Worm (Caenorhabditis elegans) whole organism, L4 larva: ENCODE results near the gene C47A10.16.

ENCODE experiments used
- F10B5.3 ChIP-seq: sonication (generic microtip); optimal IDR thresholded peaks from 2 replicates; lab custom pipeline; 2016; ENCODE audit warnings: mild to moderate bottlenecking, missing genetic modification characterization, missing compliant biosample characterization
- F49E8.2 ChIP-seq: sonication (generic microtip); optimal IDR thresholded peaks from 2 replicates; lab custom pipeline; 2016; ENCODE audit warnings: missing compliant biosample characterization, mild to moderate bottlenecking, missing genetic modification characterization, borderline replicate concordance
- Y105C5A.15 ChIP-seq: fragments of 200-800 bp; sonication (Bioruptor generic); IDR thresholded peaks from 2 replicates; pipeline ENCODE4 v1.3.6; 2022; ENCODE audit warnings: missing genetic modification characterization, missing compliant biosample characterization
- ZK546.5 ChIP-seq, 2 experiments: sonication (generic microtip); optimal IDR thresholded peaks; 2 replicates each; lab custom pipeline; 2017; ENCODE audit warnings: missing biosample characterization in 2 of 2, missing genetic modification characterization in 2 of 2
- aha-1 ChIP-seq: fragments of 150-350 bp; peaks from one replicate; lab custom pipeline; 2014; ENCODE audit warnings: missing biosample characterization, missing genetic modification characterization
- aly-2 ChIP-seq: sonication (generic microtip); optimal IDR thresholded peaks from 2 replicates; lab custom pipeline; 2018; ENCODE audit warnings: missing biosample characterization, missing genetic modification characterization
- attf-4 ChIP-seq: sonication (generic microtip); optimal IDR thresholded peaks from 3 replicates; lab custom pipeline; 2017; ENCODE audit warnings: missing biosample characterization, missing genetic modification characterization
- ceh-44 ChIP-seq: fragments of 200-800 bp; sonication (Bioruptor generic); IDR thresholded peaks from 2 replicates; pipeline ENCODE4 v1.3.6; 2022; ENCODE audit warnings: missing genetic modification reagents, missing genetic modification characterization, missing compliant biosample characterization
- ceh-62 ChIP-seq: sonication (generic microtip); optimal IDR thresholded peaks from 2 replicates; lab custom pipeline; 2017; ENCODE audit warnings: missing biosample characterization, missing genetic modification characterization
- ces-1 ChIP-seq: fragments of 150-350 bp; sonication (generic microtip); optimal IDR thresholded peaks from 4 replicates; lab custom pipeline; 2014; ENCODE audit warnings: missing biosample characterization, missing genetic modification reagents, missing genetic modification characterization
- cey-2 ChIP-seq: sonication (generic microtip); optimal IDR thresholded peaks from 3 replicates; lab custom pipeline; 2017; ENCODE audit warnings: missing genetic modification characterization, mild to moderate bottlenecking, missing compliant biosample characterization, antibody characterized with exemption, borderline replicate concordance; ENCODE audit not compliant: insufficient read depth
- daf-12 ChIP-seq: fragments of 150-350 bp; optimal IDR thresholded peaks from 2 replicates; lab custom pipeline; 2014; ENCODE audit warnings: missing biosample characterization, missing genetic modification reagents, missing genetic modification characterization
- daf-16 ChIP-seq, 3 experiments: sonication (generic microtip); optimal IDR thresholded peaks; 2 replicates each; lab custom pipeline; 2016 to 2017; ENCODE audit warnings: missing genetic modification characterization in 3 of 3, missing genetic modification reagents in 3 of 3, mild to moderate bottlenecking in 2 of 3, missing compliant biosample characterization in 2 of 3, missing biosample characterization in 1 of 3, moderate library complexity in 1 of 3
- dmd-6 ChIP-seq: fragments of 200-800 bp; sonication (Bioruptor generic); IDR thresholded peaks from 2 replicates; pipeline ENCODE4 v1.3.6; 2022; ENCODE audit warnings: missing genetic modification reagents, missing genetic modification characterization, missing compliant biosample characterization
- dmd-8 ChIP-seq: fragments of 200-800 bp; sonication (Bioruptor generic); IDR thresholded peaks from 2 replicates; pipeline ENCODE4 v1.3.6; 2022; ENCODE audit warnings: missing genetic modification characterization, missing compliant biosample characterization
- dpl-1 ChIP-seq: fragments of 150-350 bp; optimal IDR thresholded peaks from 2 replicates; lab custom pipeline; 2014; ENCODE audit warnings: missing biosample characterization, missing genetic modification reagents, missing genetic modification characterization
- egl-43 ChIP-seq: fragments of 200-800 bp; sonication (Bioruptor generic); IDR thresholded peaks from 2 replicates; pipeline ENCODE4 v1.3.6; 2022; ENCODE audit warnings: missing genetic modification reagents, missing genetic modification characterization, missing compliant biosample characterization
- fkh-10 ChIP-seq: fragments of 150-350 bp; optimal IDR thresholded peaks from 2 replicates; lab custom pipeline; 2014; ENCODE audit warnings: missing biosample characterization, missing genetic modification reagents, missing genetic modification characterization
- gei-8 ChIP-seq: fragments of 200-800 bp; sonication (Bioruptor generic); optimal IDR thresholded peaks from 2 replicates; lab custom pipeline; 2018; ENCODE audit warnings: mild to moderate bottlenecking, missing genetic modification characterization, missing compliant biosample characterization
- hif-1 ChIP-seq, 2 experiments: sonication (generic microtip); optimal IDR thresholded peaks; 2 replicates each; lab custom pipeline; 2016 to 2017; ENCODE audit warnings: missing compliant biosample characterization in 2 of 2, missing genetic modification characterization in 2 of 2, missing genetic modification reagents in 2 of 2, missing genotype in 2 of 2, mild to moderate bottlenecking in 1 of 2
- hlh-11 ChIP-seq: fragments of 200-800 bp; sonication (Bioruptor generic); optimal IDR thresholded peaks from 2 replicates; lab custom pipeline; 2018; ENCODE audit warnings: mild to moderate bottlenecking, missing genetic modification characterization, missing compliant biosample characterization
- hlh-30 ChIP-seq: sonication (generic microtip); optimal IDR thresholded peaks from 2 replicates; lab custom pipeline; 2017; ENCODE audit warnings: antibody characterized with exemption, mild to moderate bottlenecking, missing genetic modification characterization, missing compliant biosample characterization; ENCODE audit not compliant: insufficient read depth
- jun-1 ChIP-seq: fragments of 150-350 bp; optimal IDR thresholded peaks from 2 replicates; lab custom pipeline; 2014; ENCODE audit warnings: missing biosample characterization, missing genetic modification reagents, missing genetic modification characterization
- lin-1 ChIP-seq: fragments of 200-800 bp; sonication (Bioruptor generic); IDR thresholded peaks from 2 replicates; pipeline ENCODE4 v1.3.6; 2022; ENCODE audit warnings: missing genetic modification reagents, missing genetic modification characterization, missing compliant biosample characterization
- lin-38 ChIP-seq: fragments of 200-800 bp; sonication (Bioruptor generic); IDR thresholded peaks from 2 replicates; pipeline ENCODE4 v1.3.6; 2022; ENCODE audit warnings: missing genetic modification reagents, missing genetic modification characterization, missing compliant biosample characterization
- madf-9 ChIP-seq: fragments of 200-800 bp; sonication (Bioruptor generic); conservative IDR thresholded peaks from 2 replicates; pipeline ENCODE4 v1.3.6; 2022; ENCODE audit warnings: missing genetic modification reagents, missing genetic modification characterization, missing compliant biosample characterization
- mdl-1 ChIP-seq, 2 experiments: fragments of 150-350 bp in 1 of 2; sonication (generic microtip) in 1 of 2; optimal IDR thresholded peaks; 2 replicates each; lab custom pipeline; 2014 to 2017; ENCODE audit warnings: missing biosample characterization in 2 of 2, missing genetic modification characterization in 2 of 2
- mdt-29 ChIP-seq: fragments of 200-800 bp; sonication (Bioruptor generic); IDR thresholded peaks from 2 replicates; pipeline ENCODE4 v1.3.6; 2022; ENCODE audit warnings: missing genetic modification reagents, missing genetic modification characterization, missing compliant biosample characterization
- mep-1 ChIP-seq: fragments of 150-350 bp; sonication (generic microtip); optimal IDR thresholded peaks from 3 replicates; lab custom pipeline; 2014; ENCODE audit warnings: missing biosample characterization, missing genetic modification characterization
- mxl-3 ChIP-seq: fragments of 200-800 bp; sonication (Bioruptor generic); optimal IDR thresholded peaks from 2 replicates; lab custom pipeline; 2018; ENCODE audit warnings: mild to moderate bottlenecking, missing genetic modification characterization, missing compliant biosample characterization
- nhr-11 ChIP-seq: fragments of 150-350 bp; optimal IDR thresholded peaks from 2 replicates; lab custom pipeline; 2014; ENCODE audit warnings: missing biosample characterization, missing genetic modification characterization
- nhr-28 ChIP-seq: fragments of 150-350 bp; optimal IDR thresholded peaks from 2 replicates; lab custom pipeline; 2014; ENCODE audit warnings: missing biosample characterization, missing genetic modification characterization
- nhr-76 ChIP-seq: fragments of 150-350 bp; optimal IDR thresholded peaks from 2 replicates; lab custom pipeline; 2014; ENCODE audit warnings: missing biosample characterization, missing genetic modification characterization
- nhr-77 ChIP-seq: fragments of 150-350 bp; optimal IDR thresholded peaks from 2 replicates; lab custom pipeline; 2014; ENCODE audit warnings: missing biosample characterization, missing genetic modification characterization
- saeg-2 ChIP-seq: fragments of 200-800 bp; sonication (Bioruptor generic); IDR thresholded peaks from 2 replicates; pipeline ENCODE4 v1.3.6; 2022; ENCODE audit warnings: missing genetic modification reagents, missing genetic modification characterization, missing compliant biosample characterization
- set-16 ChIP-seq: fragments of 200-800 bp; sonication (Bioruptor generic); IDR thresholded peaks from 2 replicates; pipeline ENCODE4 v1.3.6; 2022; ENCODE audit warnings: missing genetic modification reagents, missing genetic modification characterization, missing compliant biosample characterization
- snpc-1.2 ChIP-seq: fragments of 200-800 bp; sonication (Bioruptor generic); IDR thresholded peaks from 2 replicates; pipeline ENCODE4 v1.3.6; 2022; ENCODE audit warnings: missing genetic modification reagents, missing genetic modification characterization, missing compliant biosample characterization
- spr-1 ChIP-seq: sonication (generic microtip); optimal IDR thresholded peaks from 2 replicates; lab custom pipeline; 2016; ENCODE audit warnings: mild to moderate bottlenecking, missing genetic modification characterization, missing compliant biosample characterization
- unc-39 ChIP-seq: sonication (generic microtip); optimal IDR thresholded peaks from 2 replicates; lab custom pipeline; 2017; ENCODE audit warnings: missing biosample characterization, missing genetic modification characterization
- vab-7 ChIP-seq: fragments of 200-800 bp; sonication (Bioruptor generic); IDR thresholded peaks from 2 replicates; pipeline ENCODE4 v1.3.6; 2022; ENCODE audit warnings: missing genetic modification reagents, missing genetic modification characterization, missing compliant biosample characterization
- zfp-2 ChIP-seq: sonication (generic microtip); optimal IDR thresholded peaks from 2 replicates; lab custom pipeline; 2016; ENCODE audit warnings: mild to moderate bottlenecking, missing genetic modification characterization, missing compliant biosample characterization
- zip-11 ChIP-seq: fragments of 200-800 bp; sonication (Bioruptor generic); IDR thresholded peaks from 2 replicates; pipeline ENCODE4 v1.3.6; 2022; ENCODE audit warnings: missing genetic modification characterization, missing compliant biosample characterization
- zip-2 ChIP-seq: fragments of 150-350 bp; optimal IDR thresholded peaks from 2 replicates; lab custom pipeline; 2014; ENCODE audit warnings: missing biosample characterization, missing genetic modification characterization

C47A10.16 gene

DNA sequence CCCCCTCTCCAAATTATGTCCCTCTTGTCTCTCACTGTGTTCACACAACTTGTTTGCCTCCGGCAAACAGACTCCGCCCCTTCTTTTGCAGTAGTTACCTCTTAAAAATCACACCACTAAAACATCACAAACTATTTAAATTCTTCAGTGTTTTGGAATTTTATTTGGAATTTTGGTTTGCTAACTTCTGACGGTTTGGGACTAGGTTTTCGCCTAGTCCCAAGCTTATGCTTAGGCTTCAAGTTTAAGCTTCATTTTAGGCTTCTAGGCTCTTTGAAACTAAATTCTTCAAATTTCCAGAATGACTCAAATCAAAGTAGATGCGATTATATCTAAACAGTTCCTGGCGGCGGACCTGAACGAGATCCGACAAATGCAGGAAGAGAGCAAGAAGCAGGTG lies 40.3 kb downstream of the C47A10.16 start, which contains the start of gene fat-5:
TSS of gene fat-5 (plus strand) at position 301 of the 400 bp plus-strand sequence.
- TF ChIP-seq F49E8.2 (no peak), aha-1 (tag; lab: Kevin White, UChicago) (peak; percentile 41), mxl-3 (GFP tag; lab: Kevin White, UChicago) (no peak), set-16 (GFP tag; lab: Robert Waterston, UW) (no peak), egl-43 (GFP tag; lab: Robert Waterston, UW) (no peak), gei-8 (GFP tag; lab: Kevin White, UChicago) (no peak)

- TF ChIP-seq nhr-28 (tag; lab: Kevin White, UChicago), result peak; percentile 36
- TF ChIP-seq zip-2 (tag; lab: Kevin White, UChicago), result no peak
- peak; percentile 3 for TF ChIP-seq nhr-11 (tag; lab: Kevin White, UChicago)
- peak; percentile 29 for TF ChIP-seq hlh-11
- TF ChIP-seq daf-16 (GFP tag; optimal IDR thresholded peaks at IDR 0.05; lab: Kevin White, UChicago), result no peak
- TF ChIP-seq daf-16 (tag; optimal IDR thresholded peaks at IDR 0.05; lab: Kevin White, UChicago), result peak; percentile 91
- TF ChIP-seq, all 104 proteins: peak for 4
These were observed 41.7 kb downstream of the C47A10.16 start for ce11 chrV:17723142-17723781.

- TF ChIP-seq dmd-6 (GFP tag; lab: Robert Waterston, UW) (no peak), lin-38 (GFP tag; lab: Robert Waterston, UW) (0 out of 2 replicates have a peak, but pooled peaks have one; percentile 22)
These were observed 42.4 kb downstream of the C47A10.16 start for ce11 chrV:17722553-17722952.

DNA sequence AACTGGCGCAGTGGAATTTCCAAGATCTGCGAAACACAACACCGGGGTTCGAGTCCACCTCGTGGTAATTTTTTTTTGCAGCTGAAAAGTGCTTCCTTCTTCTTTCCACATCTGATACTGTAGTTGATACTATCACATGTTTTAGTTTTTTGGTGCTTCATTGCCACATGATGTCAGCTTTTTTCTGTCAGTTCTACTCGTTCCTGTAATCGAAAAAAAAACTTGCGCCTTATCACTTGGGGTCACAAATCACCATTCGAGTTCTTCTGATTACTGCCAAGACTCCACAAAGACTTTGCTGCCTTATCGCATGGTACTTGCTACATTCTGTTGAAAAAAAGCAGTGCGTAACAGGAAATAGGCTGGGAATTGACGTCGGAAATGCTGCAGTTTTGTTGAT lies 43.3 kb downstream of the C47A10.16 start:
- TF ChIP-seq lin-1 (peak; percentile 85; the same call in 1 of the 2 replicates), dmd-6 (GFP tag; lab: Robert Waterston, UW) (peak; percentile 97), aha-1 (tag; lab: Kevin White, UChicago) (peak; percentile 85), dmd-8 (no peak), vab-7 (no peak), cey-2 (tag; lab: Kevin White, UChicago) (no peak), Y105C5A.15 (GFP tag; lab: Robert Waterston, UW) (no peak), attf-4 (no peak), F10B5.3 (no peak), saeg-2 (GFP tag; lab: Robert Waterston, UW) (peak; percentile 72; the same call in 1 of the 2 replicates), nhr-77 (tag; lab: Kevin White, UChicago) (peak; percentile 78), snpc-1.2 (GFP tag; lab: Robert Waterston, UW) (no peak), ceh-44 (no peak), ces-1 (GFP tag; lab: Kevin White, UChicago) (no peak), hlh-30 (tag; lab: Kevin White, UChicago) (peak; percentile 53), zfp-2 (no peak), unc-39 (tag; lab: Kevin White, UChicago) (no peak), fkh-10 (GFP tag; lab: Kevin White, UChicago) (no peak), mdt-29 (GFP tag; lab: Robert Waterston, UW) (peak; percentile 67), mep-1 (tag; lab: Kevin White, UChicago) (peak; percentile 40), ZK546.5 (tag; optimal IDR thresholded peaks at IDR 0.05; lab: Kevin White, UChicago) (no peak), madf-9 (GFP tag; lab: Robert Waterston, UW) (no peak), spr-1 (no peak), jun-1 (tag; lab: Kevin White, UChicago) (no peak), zip-2 (tag; lab: Kevin White, UChicago) (no peak), zip-11 (GFP tag; lab: Robert Waterston, UW) (no peak), nhr-76 (tag; lab: Kevin White, UChicago) (no peak), hif-1 (tag; optimal IDR thresholded peaks at IDR 0.05; lab: Kevin White, UChicago) (no peak), dpl-1 (GFP tag; lab: Kevin White, UChicago) (no peak), mdl-1 (tag; optimal IDR thresholded peaks at IDR 0.05; lab: Kevin White, UChicago) (peak in 1 of 2 experiments; percentile 41), ceh-62 (no peak), daf-16 (GFP tag; optimal IDR thresholded peaks at IDR 0.05; lab: Kevin White, UChicago) (no peak), daf-16 (tag; optimal IDR thresholded peaks at IDR 0.05; lab: Kevin White, UChicago) (peak; percentile 94), F49E8.2 (no peak), daf-12 (tag; lab: Kevin White, UChicago) (no peak), nhr-28 (tag; lab: Kevin White, UChicago) (peak; percentile 90), aly-2 (tag; lab: Kevin White, UChicago) (no peak)
